Fruit fly (Drosophila melanogaster) whole organism: ENCODE data around the gene CG15549.

Experiments used
- CG8478 ChIP-seq: fragments of >200 bp; optimal IDR thresholded peaks from 2 replicates; lab custom pipeline; 2018; ENCODE audit warnings: inconsistent platforms
- pan ChIP-seq: fragments of >200 bp; optimal IDR thresholded peaks from 2 replicates; lab custom pipeline; 2017
- psq ChIP-seq: fragments of >200 bp; optimal IDR thresholded peaks from 2 replicates; lab custom pipeline; 2017

DNA sequence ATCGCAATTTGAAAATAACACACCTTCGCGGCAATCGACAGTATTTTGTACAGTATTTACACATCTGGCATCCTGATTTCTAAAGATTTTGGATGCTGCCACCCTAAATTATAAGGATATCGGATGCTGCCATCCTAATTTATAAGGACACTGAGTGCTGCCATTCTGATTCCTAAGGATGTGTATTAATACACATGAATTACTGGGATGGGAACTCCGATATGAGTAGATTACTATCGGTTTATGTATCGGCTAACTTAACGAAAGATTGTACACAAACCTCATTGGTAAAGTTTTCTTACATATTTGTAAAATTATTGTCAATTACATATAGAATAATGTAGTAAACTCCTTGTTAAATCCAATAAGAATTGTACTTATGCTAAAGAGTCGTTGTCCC is 10.0 kb upstream of the CG15549 start:
- TF ChIP-seq psq (lab: Kevin White, UChicago) (no peak), pan (lab: Kevin White, UChicago) (no peak), CG8478 (no peak)
